Fruit fly (Drosophila melanogaster): ENCODE measurements around the gene Rrp40.

- TF ChIP-seq CG4730 (GFP tag; IDR thresholded peaks at IDR 0.05) (peak; percentile 91), Aef1 (GFP tag; IDR thresholded peaks at IDR 0.05) (peak; percentile 94), CG2129 (GFP tag; IDR thresholded peaks at IDR 0.05; ENCODE audit: partially characterized antibody) (peak; percentile 88), CG9817 (tag; optimal IDR thresholded peaks at IDR 0.05) (peak; percentile 99), wek (GFP tag; optimal IDR thresholded peaks at IDR 0.05) (peak; percentile 87), shn (GFP tag; optimal IDR thresholded peaks at IDR 0.05) (peak; percentile 57), CrebB (tag; optimal IDR thresholded peaks at IDR 0.05) (peak; percentile 98), gem (tag; optimal IDR thresholded peaks at IDR 0.05) (peak; percentile 99)
Observed at dm6 chr2L:1727826-1728619, 509 bp upstream of the Rrp40 start.

Data from whole organism, embryonic.